Worm (Caenorhabditis elegans) whole organism, young adult: ENCODE data around the gene C07A9.13.

Experiments used
- T07F8.4 ChIP-seq: sonication (generic microtip); optimal IDR thresholded peaks from 2 replicates; lab custom pipeline; 2016; ENCODE audit warnings: mild to moderate bottlenecking, missing genetic modification characterization, moderate library complexity, missing compliant biosample characterization
- ceh-40 ChIP-seq: fragments of 200-800 bp; sonication (Bioruptor generic); IDR thresholded peaks from 2 replicates; pipeline ENCODE4 v1.3.6; 2022; ENCODE audit warnings: missing genetic modification characterization, missing compliant biosample characterization
- lir-1 ChIP-seq: fragments of 200-800 bp; sonication (Bioruptor generic); conservative IDR thresholded peaks from 2 replicates; pipeline ENCODE4 v1.3.6; 2022; ENCODE audit warnings: missing genetic modification reagents, missing genetic modification characterization, missing compliant biosample characterization
- mel-28 ChIP-seq: sonication (generic microtip); optimal IDR thresholded peaks from 2 replicates; lab custom pipeline; 2016; ENCODE audit warnings: borderline replicate concordance, mild to moderate bottlenecking, missing genetic modification characterization, missing compliant biosample characterization
- pha-4 ChIP-seq: fragments of 150-350 bp; sonication (generic microtip); optimal IDR thresholded peaks from 2 replicates; lab custom pipeline; 2014; ENCODE audit warnings: missing biosample characterization, missing genetic modification reagents, missing genetic modification characterization
- ztf-6 ChIP-seq: fragments of 200-800 bp; sonication (Bioruptor generic); IDR thresholded peaks from 2 replicates; pipeline ENCODE4 v1.3.6; 2022; ENCODE audit warnings: missing genetic modification reagents, missing genetic modification characterization, missing compliant biosample characterization

ce11 chrIII:9697886-9698285, 16.8 kb upstream of the C07A9.13 start:
- no peak for TF ChIP-seq lir-1 (GFP tag; lab: Robert Waterston, UW)
- no peak for TF ChIP-seq mel-28
- TF ChIP-seq ceh-40 = no peak
- no peak for TF ChIP-seq pha-4 (tag; lab: Kevin White, UChicago)
- TF ChIP-seq ztf-6 (GFP tag; lab: Robert Waterston, UW) = no peak
- no peak for TF ChIP-seq T07F8.4
